Fruit fly (Drosophila melanogaster): ENCODE data around the gene CG13950.

The CG13950 gene

DNA sequence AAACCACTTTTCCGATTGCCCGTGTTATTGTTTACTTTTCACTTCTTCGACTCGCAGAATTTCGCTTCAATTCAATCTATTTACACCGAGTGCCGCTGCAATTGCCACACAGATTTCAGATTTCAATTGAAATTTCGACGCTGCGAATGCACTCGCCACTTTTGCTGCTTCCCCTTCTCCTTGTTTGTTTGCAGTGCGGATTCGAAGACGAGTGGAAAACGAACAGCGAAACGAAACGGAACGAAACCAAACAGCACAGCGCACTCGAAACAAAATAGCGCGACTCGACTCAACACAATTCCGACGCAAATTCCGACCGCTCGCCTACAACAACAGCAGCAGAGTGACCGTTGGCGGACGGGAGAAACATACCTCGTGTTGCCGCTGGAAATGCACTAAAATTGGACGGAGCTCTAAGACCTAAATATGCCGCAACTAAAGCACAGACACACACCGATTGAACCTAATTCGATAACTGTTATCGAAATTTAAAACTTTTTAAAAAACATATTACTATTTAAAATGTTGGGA lies 9.2 kb upstream of the CG13950 start, which contains the start of gene drongo (continued):
- TF ChIP-seq CG7987 (GFP tag; optimal IDR thresholded peaks at IDR 0.05), result peak; percentile 36
- no peak for TF ChIP-seq D19B (GFP tag; optimal IDR thresholded peaks at IDR 0.05)
- TF ChIP-seq CG4404 (GFP tag; IDR thresholded peaks at IDR 0.05), result no peak
- TF ChIP-seq sisA (GFP tag; IDR thresholded peaks at IDR 0.05), result no peak
- no peak for TF ChIP-seq NC2α (GFP tag; optimal IDR thresholded peaks at IDR 0.05)
- no peak for TF ChIP-seq fd3F (GFP tag; optimal IDR thresholded peaks at IDR 0.05)

DNA sequence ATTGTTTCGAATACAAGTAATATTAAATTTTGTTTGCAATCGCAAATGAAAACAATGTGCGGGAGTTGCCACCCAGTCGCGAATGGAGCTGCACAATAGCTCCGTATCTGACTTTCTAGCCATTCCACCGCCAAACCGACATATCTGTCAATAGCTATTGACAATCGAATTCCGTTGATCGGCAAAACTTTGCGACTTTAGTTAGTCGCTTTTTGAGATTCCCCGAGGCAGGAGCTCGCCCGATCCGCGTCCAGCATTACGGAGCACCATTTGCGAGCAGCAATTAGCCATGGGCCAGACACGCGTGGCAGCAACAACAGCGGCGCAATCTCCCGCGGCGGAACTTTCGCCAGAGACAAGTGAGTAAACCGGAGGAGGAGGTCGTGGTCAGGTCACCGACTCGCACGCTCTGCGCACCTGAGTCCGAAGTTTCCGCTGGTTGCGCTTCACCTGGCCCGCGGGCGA lies 7.3 kb upstream of the CG13950 start, which contains the start of the genes CG4291 and kraken:
Gene CG4291, minus strand, starts transcription at position 84 of the 465 bp plus-strand sequence.
Gene kraken, plus strand, starts transcription at position 122 of the 465 bp plus-strand sequence.
- TF ChIP-seq seq (GFP tag; IDR thresholded peaks at IDR 0.05), result no peak
- no peak for TF ChIP-seq Doc3 (GFP tag; IDR thresholded peaks at IDR 0.05; ENCODE audit: partially characterized antibody)
- TF ChIP-seq CG9932 (GFP tag; IDR thresholded peaks at IDR 0.05), result peak; percentile 86
- TF ChIP-seq Nf-YB (GFP tag; optimal IDR thresholded peaks at IDR 0.05), result no peak
- TF ChIP-seq Sry-β (GFP tag; optimal IDR thresholded peaks at IDR 0.05), result peak; percentile 99
- TF ChIP-seq Poxn (GFP tag; IDR thresholded peaks at IDR 0.05), result no peak
- peak; percentile 73 for TF ChIP-seq CG12659 (GFP tag; optimal IDR thresholded peaks at IDR 0.05)
- no peak for TF ChIP-seq Gsc (GFP tag; IDR thresholded peaks at IDR 0.05)
- peak; percentile 60; the same call in 2 of the 3 replicates for TF ChIP-seq dysf (GFP tag; IDR thresholded peaks at IDR 0.05)
- TF ChIP-seq Blimp-1 (GFP tag; optimal IDR thresholded peaks at IDR 0.05), result peak; percentile 33
- TF ChIP-seq dmrt11E (tag; optimal IDR thresholded peaks at IDR 0.05), result peak; percentile 6
- TF ChIP-seq CG34376 (GFP tag; optimal IDR thresholded peaks at IDR 0.05), result peak; percentile 58
- TF ChIP-seq CG8359 (GFP tag; optimal IDR thresholded peaks at IDR 0.05; ENCODE audit: borderline replicate concordance), result no peak
- TF ChIP-seq CG15073 (GFP tag; optimal IDR thresholded peaks at IDR 0.05), result no peak
- TF ChIP-seq CG17385 (GFP tag; optimal IDR thresholded peaks at IDR 0.05), result peak; percentile 41
- no peak for TF ChIP-seq TFAM (GFP tag; optimal IDR thresholded peaks at IDR 0.05)
- peak; percentile 67 for TF ChIP-seq zfh2 (GFP tag; optimal IDR thresholded peaks at IDR 0.05)
- TF ChIP-seq CG31388 (GFP tag; optimal IDR thresholded peaks at IDR 0.05), result no peak
- peak; percentile 53 for TF ChIP-seq ERR (GFP tag; optimal IDR thresholded peaks at IDR 0.05)
- TF ChIP-seq CG15269 (tag; optimal IDR thresholded peaks at IDR 0.05), result peak; percentile 61
- TF ChIP-seq ac (GFP tag; optimal IDR thresholded peaks at IDR 0.05), result no peak
- no peak for TF ChIP-seq Usf (GFP tag; optimal IDR thresholded peaks at IDR 0.05)
- TF ChIP-seq nmo (GFP tag; optimal IDR thresholded peaks at IDR 0.05), result peak; percentile 40
- TF ChIP-seq CG8765 (GFP tag; IDR thresholded peaks at IDR 0.05), result no peak
- TF ChIP-seq grn (GFP tag; optimal IDR thresholded peaks at IDR 0.05), result peak; percentile 22
- TF ChIP-seq CG14050 (GFP tag; IDR thresholded peaks at IDR 0.05), result peak; percentile 42; the same call in 2 of the 3 replicates
- TF ChIP-seq HmgZ (tag; optimal IDR thresholded peaks at IDR 0.05), result peak; percentile 83
- TF ChIP-seq trem (tag; optimal IDR thresholded peaks at IDR 0.05), result peak; percentile 64
- TF ChIP-seq amos (GFP tag; IDR thresholded peaks at IDR 0.05; ENCODE audit: partially characterized antibody), result peak; percentile 36; the same call in 1 of the 2 replicates
- no peak for TF ChIP-seq bcd (GFP tag; optimal IDR thresholded peaks at IDR 0.05)
- TF ChIP-seq CG10979 (tag; optimal IDR thresholded peaks at IDR 0.05), result peak; percentile 3
- no peak for TF ChIP-seq CG13123 (GFP tag; optimal IDR thresholded peaks at IDR 0.05)
- no peak for TF ChIP-seq hb (GFP tag; IDR thresholded peaks at IDR 0.05; ENCODE audit: partially characterized antibody)
- TF ChIP-seq Fer3 (tag; optimal IDR thresholded peaks at IDR 0.05), result peak; percentile 43
- TF ChIP-seq bowl (GFP tag; IDR thresholded peaks at IDR 0.05), result no peak
- peak; percentile 67 for TF ChIP-seq sna (GFP tag; IDR thresholded peaks at IDR 0.05; ENCODE audit: partially characterized antibody)
- peak; percentile 13 for TF ChIP-seq CG33557 (GFP tag; optimal IDR thresholded peaks at IDR 0.05)
- TF ChIP-seq CG12104 (GFP tag; optimal IDR thresholded peaks at IDR 0.05), result no peak
- TF ChIP-seq CG13894 (tag; optimal IDR thresholded peaks at IDR 0.05), result peak; percentile 77
- peak; percentile 56 for TF ChIP-seq grau (tag; optimal IDR thresholded peaks at IDR 0.05)
- no peak for TF ChIP-seq zen2 (GFP tag; IDR thresholded peaks at IDR 0.05; ENCODE audit: partially characterized antibody)
- TF ChIP-seq Rfx (GFP tag; IDR thresholded peaks at IDR 0.05), result peak; percentile 89

Data from whole organism, embryonic.